Worm (Caenorhabditis elegans) whole organism, L3 larva: ENCODE results near the gene bath-37.

Experiments used
- ama-1 ChIP-seq: fragments of 150-350 bp; optimal IDR thresholded peaks from 2 replicates; lab custom pipeline; 2018
- elt-3 ChIP-seq, 3 experiments: fragments of 150-350 bp in 1 of 3; sonication (generic microtip) in 2 of 3; optimal IDR thresholded peaks; 2 replicates in 2 of 3; 4 replicates in 1 of 3; lab custom pipeline; 2014 to 2017; ENCODE audit warnings: missing biosample characterization in 3 of 3, missing genetic modification characterization in 3 of 3
- nhr-77 ChIP-seq: fragments of 150-350 bp; optimal IDR thresholded peaks from 2 replicates; lab custom pipeline; 2014; ENCODE audit warnings: missing biosample characterization, missing genetic modification characterization
- tbx-2 ChIP-seq: sonication (generic microtip); optimal IDR thresholded peaks from 2 replicates; lab custom pipeline; 2016; ENCODE audit warnings: mild to moderate bottlenecking, missing genetic modification characterization, missing compliant biosample characterization

DNA sequence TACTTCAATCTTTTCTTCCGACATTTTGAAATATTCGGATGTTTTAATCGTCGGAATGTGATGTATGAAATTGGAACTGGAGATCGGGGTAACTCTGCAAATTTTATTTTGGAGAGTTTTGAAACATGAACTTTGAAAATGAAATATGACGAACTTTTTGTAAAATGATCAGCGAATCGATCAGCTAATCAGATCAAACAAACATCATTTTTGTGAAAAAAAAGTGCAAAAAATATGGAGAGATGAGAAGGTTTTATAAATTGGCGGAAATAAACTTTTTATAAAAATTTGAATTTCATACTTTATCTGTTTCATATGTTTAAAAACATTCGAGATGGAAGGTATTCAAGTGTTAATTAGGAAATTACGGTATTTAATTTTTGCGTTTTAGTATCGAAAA is 42.8 kb downstream of the bath-37 start, which contains the start of gene dlc-2:
- TF ChIP-seq nhr-77 (tag; lab: Kevin White, UChicago) (no peak), tbx-2 (tag; lab: Kevin White, UChicago) (no peak), ama-1 (lab: Kevin White, UChicago) (no peak), elt-3 (tag; optimal IDR thresholded peaks at IDR 0.05; lab: Kevin White, UChicago) (no peak)
